Worm (Caenorhabditis elegans) whole organism, young adult: ENCODE measurements around the gene nhr-254.

Experiments used
- B0035.1 ChIP-seq: sonication (generic microtip); optimal IDR thresholded peaks from 2 replicates; lab custom pipeline; 2016; ENCODE audit warnings: missing genetic modification characterization, mild to moderate bottlenecking, missing compliant biosample characterization, missing genotype, missing genetic modification reagents
- B0336.3 ChIP-seq: fragments of 200-800 bp; sonication (Bioruptor generic); IDR thresholded peaks from 2 replicates; pipeline ENCODE4 v1.3.6; 2022; ENCODE audit warnings: missing genetic modification characterization, missing compliant biosample characterization
- D2030.7 ChIP-seq: fragments of 200-800 bp; sonication (Bioruptor generic); IDR thresholded peaks from 2 replicates; pipeline ENCODE4 v1.3.6; 2022; ENCODE audit warnings: missing genetic modification reagents, missing genetic modification characterization, missing compliant biosample characterization
- F22D6.2 ChIP-seq: sonication (generic microtip); optimal IDR thresholded peaks from 2 replicates; lab custom pipeline; 2016; ENCODE audit warnings: mild to moderate bottlenecking, missing genetic modification characterization, missing compliant biosample characterization
- F23B12.7 ChIP-seq: sonication (generic microtip); optimal IDR thresholded peaks from 2 replicates; lab custom pipeline; 2017; ENCODE audit warnings: missing genetic modification characterization, mild to moderate bottlenecking, missing compliant biosample characterization, antibody characterized with exemption, moderate library complexity; ENCODE audit not compliant: insufficient read depth
- F49E8.2 ChIP-seq: sonication (generic microtip); optimal IDR thresholded peaks from 3 replicates; lab custom pipeline; 2017; ENCODE audit warnings: missing genetic modification characterization, mild to moderate bottlenecking, missing compliant biosample characterization, antibody characterized with exemption, moderate library complexity; ENCODE audit not compliant: insufficient read depth
- F52B5.7 ChIP-seq: sonication (generic microtip); optimal IDR thresholded peaks from 2 replicates; lab custom pipeline; 2016; ENCODE audit warnings: mild to moderate bottlenecking, missing genetic modification characterization, missing compliant biosample characterization
- F55B11.4 ChIP-seq: sonication (generic microtip); optimal IDR thresholded peaks from 2 replicates; lab custom pipeline; 2016; ENCODE audit warnings: missing compliant biosample characterization, missing genetic modification characterization, borderline replicate concordance; ENCODE audit not compliant: insufficient read depth
- Y95B8A.8 ChIP-seq: fragments of 200-800 bp; sonication (Bioruptor generic); IDR thresholded peaks from 2 replicates; pipeline ENCODE4 v1.3.6; 2022; ENCODE audit warnings: missing genetic modification reagents, missing genetic modification characterization, missing compliant biosample characterization
- ZK185.1 ChIP-seq: sonication (generic microtip); optimal IDR thresholded peaks from 2 replicates; lab custom pipeline; 2016; ENCODE audit warnings: mild to moderate bottlenecking, missing genetic modification characterization, missing compliant biosample characterization; ENCODE audit not compliant: poor library complexity, severe bottlenecking
- akir-1 ChIP-seq: fragments of 200-800 bp; sonication (Bioruptor generic); optimal IDR thresholded peaks from 2 replicates; lab custom pipeline; 2018; ENCODE audit warnings: mild to moderate bottlenecking, missing genetic modification characterization, moderate library complexity, missing compliant biosample characterization
- attf-3 ChIP-seq: fragments of 200-800 bp; sonication (Bioruptor generic); conservative IDR thresholded peaks from 2 replicates; pipeline ENCODE4 v1.3.6; 2022; ENCODE audit warnings: missing genetic modification reagents, missing genetic modification characterization, missing compliant biosample characterization
- bed-1 ChIP-seq: fragments of 200-800 bp; sonication (Bioruptor generic); IDR thresholded peaks from 2 replicates; pipeline ENCODE4 v1.3.6; 2022; ENCODE audit warnings: missing genetic modification reagents, missing genetic modification characterization, missing compliant biosample characterization
- bed-2 ChIP-seq: fragments of 200-800 bp; sonication (Bioruptor generic); IDR thresholded peaks from 2 replicates; pipeline ENCODE4 v1.3.6; 2022; ENCODE audit warnings: missing genetic modification reagents, missing genetic modification characterization, missing compliant biosample characterization
- ccch-3 ChIP-seq: fragments of 200-800 bp; sonication (Bioruptor generic); optimal IDR thresholded peaks from 2 replicates; lab custom pipeline; 2018; ENCODE audit warnings: mild to moderate bottlenecking, missing genetic modification characterization, missing compliant biosample characterization
- cebp-1 ChIP-seq, 2 experiments: fragments of 200-800 bp in 1 of 2; sonication (Bioruptor generic) in 1 of 2; sonication (generic microtip) in 1 of 2; IDR thresholded peaks in 1 of 2; optimal IDR thresholded peaks in 1 of 2; 2 replicates each; pipeline versions ENCODE4 v1.3.6 to Lab custom; 2017 to 2022; ENCODE audit warnings: missing compliant biosample characterization in 2 of 2, missing genetic modification characterization in 2 of 2, mild to moderate bottlenecking in 1 of 2, missing genetic modification reagents in 1 of 2, moderate library complexity in 1 of 2
- cebp-2 ChIP-seq: fragments of 200-800 bp; sonication (Bioruptor generic); IDR thresholded peaks from 2 replicates; pipeline ENCODE4 v1.3.6; 2022; ENCODE audit warnings: missing genetic modification characterization, missing compliant biosample characterization
- ceh-40 ChIP-seq: fragments of 200-800 bp; sonication (Bioruptor generic); IDR thresholded peaks from 2 replicates; pipeline ENCODE4 v1.3.6; 2022; ENCODE audit warnings: missing genetic modification characterization, missing compliant biosample characterization
- egl-44 ChIP-seq: fragments of 200-800 bp; sonication (Bioruptor generic); IDR thresholded peaks from 2 replicates; pipeline ENCODE4 v1.3.6; 2022; ENCODE audit warnings: missing genetic modification reagents, missing genetic modification characterization, missing compliant biosample characterization
- hlh-26 ChIP-seq: fragments of 200-800 bp; sonication (Bioruptor generic); conservative IDR thresholded peaks from 2 replicates; pipeline ENCODE4 v1.3.6; 2022; ENCODE audit warnings: missing genetic modification reagents, missing genetic modification characterization, missing compliant biosample characterization
- hmg-1.2 ChIP-seq: fragments of 200-800 bp; sonication (Bioruptor generic); IDR thresholded peaks from 2 replicates; pipeline ENCODE4 v1.3.6; 2022; ENCODE audit warnings: missing genetic modification reagents, missing genetic modification characterization, missing compliant biosample characterization
- lin-40 ChIP-seq: sonication (generic microtip); optimal IDR thresholded peaks from 2 replicates; lab custom pipeline; 2016; ENCODE audit warnings: missing genetic modification characterization, mild to moderate bottlenecking, missing compliant biosample characterization, missing genotype, missing genetic modification reagents
- lsl-1 ChIP-seq: fragments of 200-800 bp; sonication (Bioruptor generic); optimal IDR thresholded peaks from 2 replicates; lab custom pipeline; 2018; ENCODE audit warnings: mild to moderate bottlenecking, missing genetic modification characterization, moderate library complexity, missing compliant biosample characterization
- nhr-179 ChIP-seq: sonication (generic microtip); optimal IDR thresholded peaks from 2 replicates; lab custom pipeline; 2016; ENCODE audit warnings: mild to moderate bottlenecking, missing genetic modification characterization, missing compliant biosample characterization
- nhr-27 ChIP-seq: fragments of 200-800 bp; sonication (Bioruptor generic); optimal IDR thresholded peaks from 2 replicates; lab custom pipeline; 2018; ENCODE audit warnings: mild to moderate bottlenecking, missing genetic modification characterization, moderate library complexity, missing compliant biosample characterization
- nhr-90 ChIP-seq: sonication (generic microtip); optimal IDR thresholded peaks from 2 replicates; lab custom pipeline; 2016; ENCODE audit warnings: missing genotype, mild to moderate bottlenecking, missing genetic modification characterization, missing compliant biosample characterization
- pha-4 ChIP-seq: fragments of 150-350 bp; sonication (generic microtip); optimal IDR thresholded peaks from 2 replicates; lab custom pipeline; 2014; ENCODE audit warnings: missing biosample characterization, missing genetic modification reagents, missing genetic modification characterization
- rec-8 ChIP-seq, 2 experiments: sonication (generic microtip); optimal IDR thresholded peaks; 2 replicates each; lab custom pipeline; 2016; ENCODE audit warnings: mild to moderate bottlenecking in 2 of 2, missing genetic modification characterization in 2 of 2, missing genetic modification reagents in 2 of 2, missing genotype in 2 of 2, missing biosample characterization in 1 of 2, missing compliant biosample characterization in 1 of 2, moderate library complexity in 1 of 2
- repo-1 ChIP-seq: sonication (generic microtip); optimal IDR thresholded peaks from 2 replicates; lab custom pipeline; 2017; ENCODE audit warnings: mild to moderate bottlenecking, missing genetic modification characterization, missing compliant biosample characterization
- somi-1 ChIP-seq: fragments of 200-800 bp; sonication (Bioruptor generic); optimal IDR thresholded peaks from 2 replicates; lab custom pipeline; 2018; ENCODE audit warnings: mild to moderate bottlenecking, missing genetic modification characterization, missing compliant biosample characterization
- unc-130 ChIP-seq: sonication (generic microtip); optimal IDR thresholded peaks from 2 replicates; lab custom pipeline; 2016; ENCODE audit warnings: missing genetic modification reagents, missing genetic modification characterization, missing compliant biosample characterization
- unc-62 ChIP-seq: fragments of 150-350 bp; optimal IDR thresholded peaks from 2 replicates; lab custom pipeline; 2014; ENCODE audit warnings: missing biosample characterization, missing genetic modification reagents, missing genetic modification characterization
- zfh-2 ChIP-seq: fragments of 200-800 bp; sonication (Bioruptor generic); conservative IDR thresholded peaks from 2 replicates; pipeline ENCODE4 v1.3.6; 2022; ENCODE audit warnings: missing genetic modification reagents, missing genetic modification characterization, missing compliant biosample characterization
- ztf-28 ChIP-seq: fragments of 200-800 bp; sonication (Bioruptor generic); IDR thresholded peaks from 2 replicates; pipeline ENCODE4 v1.3.6; 2022; ENCODE audit warnings: missing genetic modification reagents, missing genetic modification characterization, missing compliant biosample characterization

nhr-254 gene

DNA sequence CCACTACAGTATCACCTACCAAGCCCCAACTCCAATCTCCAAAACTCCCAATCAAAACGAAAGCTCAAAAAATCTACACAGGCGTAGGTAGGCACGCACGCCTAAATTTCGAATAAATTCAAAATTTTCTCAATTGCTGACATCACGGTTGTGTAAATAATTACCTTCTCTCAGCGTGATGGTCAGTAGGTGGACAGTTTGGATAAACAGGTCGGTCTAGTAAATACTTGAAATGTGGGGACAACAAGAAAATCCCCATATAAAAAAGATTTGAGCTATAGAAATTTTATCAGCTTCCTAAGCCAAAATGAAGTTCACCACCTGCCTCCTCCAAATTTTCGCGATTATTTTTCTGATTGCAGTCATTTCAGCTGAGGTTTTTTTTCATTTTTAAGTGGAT lies 45.7 kb downstream of the nhr-254 start, which contains the start of gene B0554.1:
Gene B0554.1, plus strand, starts transcription at position 301 of the 400 bp plus-strand sequence.
- TF ChIP-seq unc-130 (GFP tag; lab: Kevin White, UChicago) (no peak), nhr-27 (tag; lab: Kevin White, UChicago) (no peak), B0336.3 (GFP tag; lab: Robert Waterston, UW) (no peak), nhr-90 (tag; lab: Kevin White, UChicago) (no peak), somi-1 (GFP tag; lab: Kevin White, UChicago) (no peak), F23B12.7 (no peak), B0035.1 (tag; lab: Kevin White, UChicago) (no peak), F22D6.2 (tag; lab: Kevin White, UChicago) (no peak), akir-1 (GFP tag; lab: Kevin White, UChicago) (no peak), ccch-3 (no peak), bed-1 (no peak), cebp-2 (GFP tag; lab: Robert Waterston, UW) (no peak), cebp-1 (GFP tag; IDR thresholded peaks at IDR 0.05; lab: Robert Waterston, UW) (no peak), cebp-1 (tag; optimal IDR thresholded peaks at IDR 0.05; lab: Kevin White, UChicago) (no peak), F55B11.4 (tag; lab: Kevin White, UChicago) (no peak), egl-44 (GFP tag; lab: Robert Waterston, UW) (no peak)

DNA sequence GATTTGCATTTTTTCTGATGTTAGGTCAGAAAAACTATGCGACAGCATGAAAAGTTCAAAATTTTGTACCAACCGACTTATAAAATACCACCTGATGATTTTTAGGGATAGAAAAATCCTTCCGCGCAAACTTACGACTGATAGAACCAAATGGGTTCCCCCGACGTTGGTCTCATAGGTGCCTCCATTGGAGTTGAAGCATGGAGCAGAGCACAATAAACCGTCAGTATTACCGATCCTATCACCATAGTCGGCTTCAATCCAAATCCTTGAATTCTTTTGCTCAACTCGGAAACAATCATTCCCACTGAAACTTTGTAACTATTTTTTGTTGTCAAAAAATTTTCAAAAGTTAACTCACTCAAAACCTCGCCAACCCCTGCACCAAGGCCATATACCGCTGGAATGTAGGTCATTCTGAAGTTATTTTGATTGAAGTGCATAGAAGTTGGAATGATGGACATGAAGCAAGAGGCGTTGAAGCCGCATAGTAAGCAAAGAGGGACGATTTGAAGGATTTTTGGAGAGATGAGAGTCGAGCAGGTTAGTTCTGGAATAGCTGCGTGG lies 46.8 kb downstream of the nhr-254 start:
- no peak for TF ChIP-seq rec-8 (tag; optimal IDR thresholded peaks at IDR 0.05; lab: Kevin White, UChicago)
- TF ChIP-seq hlh-26 (GFP tag; lab: Robert Waterston, UW), result no peak
- no peak for TF ChIP-seq ztf-28 (GFP tag; lab: Robert Waterston, UW)
- TF ChIP-seq lsl-1 (GFP tag; lab: Kevin White, UChicago), result no peak
- TF ChIP-seq pha-4 (tag; lab: Kevin White, UChicago), result no peak
- no peak for TF ChIP-seq lin-40
- TF ChIP-seq ceh-40 (GFP tag; lab: Robert Waterston, UW), result no peak
- TF ChIP-seq unc-62, result no peak
- TF ChIP-seq repo-1 (tag; lab: Kevin White, UChicago), result no peak
- TF ChIP-seq F49E8.2, result no peak
- no peak for TF ChIP-seq attf-3 (GFP tag; lab: Robert Waterston, UW)
- TF ChIP-seq zfh-2 (GFP tag; lab: Robert Waterston, UW), result no peak
- TF ChIP-seq F52B5.7 (tag; lab: Kevin White, UChicago), result no peak
- TF ChIP-seq Y95B8A.8, result no peak

- no peak for TF ChIP-seq hmg-1.2 (GFP tag; lab: Robert Waterston, UW)
- TF ChIP-seq F23B12.7, result no peak
- TF ChIP-seq D2030.7 (GFP tag; lab: Robert Waterston, UW), result no peak
- TF ChIP-seq somi-1 (GFP tag; lab: Kevin White, UChicago), result no peak
- TF ChIP-seq nhr-179 (tag; lab: Kevin White, UChicago), result no peak
- no peak for TF ChIP-seq bed-2 (GFP tag; lab: Robert Waterston, UW)
- no peak for TF ChIP-seq akir-1 (GFP tag; lab: Kevin White, UChicago)
- no peak for TF ChIP-seq ZK185.1 (tag; lab: Kevin White, UChicago)
- no peak for TF ChIP-seq nhr-27 (tag; lab: Kevin White, UChicago)
These were observed 48.5 kb downstream of the nhr-254 start, which contains the start of gene B0554.7 for ce11 chrV:440923-441322. TSS of gene B0554.7 (minus strand) at chrV:441023.
